Fruit fly (Drosophila melanogaster) whole organism, prepupa: ENCODE measurements around the gene CG17139.

Experiments
- CG10631 ChIP-seq: fragments of 200-800 bp; sonication (Bioruptor generic); optimal IDR thresholded peaks from 2 replicates; lab custom pipeline; 2016; ENCODE audit warnings: missing biosample characterization, missing genetic modification characterization
- CG10669 ChIP-seq: fragments of 200-800 bp; sonication (Bioruptor generic); optimal IDR thresholded peaks from 3 replicates; lab custom pipeline; 2018; ENCODE audit warnings: missing biosample characterization, mild to moderate bottlenecking, missing genetic modification characterization, moderate library complexity
- CG11902 ChIP-seq: fragments of 200-800 bp; sonication (Bioruptor generic); optimal IDR thresholded peaks from 3 replicates; lab custom pipeline; 2016; ENCODE audit warnings: missing biosample characterization, missing genetic modification characterization
- CG15336 ChIP-seq: fragments of 200-800 bp; sonication (Bioruptor generic); IDR thresholded peaks from 2 replicates; pipeline ENCODE4 v1.3.6; 2022; ENCODE audit warnings: missing biosample characterization, missing genetic modification characterization
- CG1621 ChIP-seq: fragments of 200-800 bp; sonication (Bioruptor generic); optimal IDR thresholded peaks from 3 replicates; lab custom pipeline; 2018; ENCODE audit warnings: missing biosample characterization, mild to moderate bottlenecking, missing genetic modification characterization
- CG16779 ChIP-seq: fragments of 200-800 bp; sonication (Bioruptor generic); optimal IDR thresholded peaks from 3 replicates; lab custom pipeline; 2017; ENCODE audit warnings: missing biosample characterization, mild to moderate bottlenecking, missing genetic modification characterization
- CG3032 ChIP-seq: fragments of 200-800 bp; optimal IDR thresholded peaks from 2 replicates; lab custom pipeline; 2019; ENCODE audit warnings: missing biosample characterization, mild to moderate bottlenecking, missing genetic modification characterization, moderate library complexity
- CG32006 ChIP-seq: fragments of 200-800 bp; sonication (Bioruptor generic); optimal IDR thresholded peaks from 3 replicates; lab custom pipeline; 2017; ENCODE audit warnings: missing biosample characterization, mild to moderate bottlenecking, missing genetic modification characterization
- CG3919 ChIP-seq: fragments of 200-800 bp; sonication (Bioruptor generic); optimal IDR thresholded peaks from 3 replicates; lab custom pipeline; 2016; ENCODE audit warnings: missing biosample characterization, missing genetic modification characterization
- CG6163 ChIP-seq: fragments of 200-800 bp; sonication (Bioruptor generic); IDR thresholded peaks from 3 replicates; pipeline ENCODE4 v1.3.6; 2022; ENCODE audit warnings: missing biosample characterization, missing genetic modification characterization
- CG6276 ChIP-seq: fragments of 200-800 bp; sonication (Bioruptor generic); optimal IDR thresholded peaks from 2 replicates; lab custom pipeline; 2017; ENCODE audit warnings: missing biosample characterization, mild to moderate bottlenecking, missing genetic modification characterization
- CG6792 ChIP-seq: fragments of 200-800 bp; sonication (Bioruptor generic); optimal IDR thresholded peaks from 3 replicates; lab custom pipeline; 2016; ENCODE audit warnings: missing biosample characterization, missing genetic modification characterization
- CG6808 ChIP-seq: fragments of 200-800 bp; sonication (Bioruptor generic); optimal IDR thresholded peaks from 3 replicates; lab custom pipeline; 2017; ENCODE audit warnings: missing biosample characterization, missing genetic modification characterization, mild to moderate bottlenecking, moderate library complexity, missing genetic modification reagents
- CG7368 ChIP-seq: fragments of 200-800 bp; sonication (Bioruptor generic); optimal IDR thresholded peaks from 3 replicates; lab custom pipeline; 2016; ENCODE audit warnings: missing biosample characterization, missing genetic modification characterization
- CG8119 ChIP-seq: fragments of 200-800 bp; sonication (Bioruptor generic); IDR thresholded peaks from 3 replicates; pipeline ENCODE4 v1.3.6; 2022; ENCODE audit warnings: missing biosample characterization, missing genetic modification characterization
- CG8319 ChIP-seq: fragments of 200-800 bp; sonication (Bioruptor generic); optimal IDR thresholded peaks from 3 replicates; lab custom pipeline; 2016; ENCODE audit warnings: missing biosample characterization, missing genetic modification characterization
- CG8632 ChIP-seq: fragments of 200-800 bp; sonication (Bioruptor generic); optimal IDR thresholded peaks from 3 replicates; lab custom pipeline; 2016; ENCODE audit warnings: missing biosample characterization, missing genetic modification characterization
- Eip75B ChIP-seq: fragments of 200-800 bp; sonication (Bioruptor generic); optimal IDR thresholded peaks from 3 replicates; lab custom pipeline; 2016; ENCODE audit warnings: missing biosample characterization, missing genetic modification characterization
- Eip78C ChIP-seq: fragments of 200-800 bp; sonication (Bioruptor generic); peaks from one replicate; lab custom pipeline; 2016; ENCODE audit warnings: missing biosample characterization, missing genetic modification characterization
- Ets21C ChIP-seq: fragments of 200-800 bp; sonication (Bioruptor generic); optimal IDR thresholded peaks from 3 replicates; lab custom pipeline; 2016; ENCODE audit warnings: missing biosample characterization, missing genetic modification characterization
- Ets96B ChIP-seq: fragments of 200-800 bp; optimal IDR thresholded peaks from 2 replicates; lab custom pipeline; 2019; ENCODE audit warnings: missing biosample characterization, mild to moderate bottlenecking, missing genetic modification characterization, moderate library complexity
- Gug ChIP-seq: fragments of 200-800 bp; sonication (Bioruptor generic); IDR thresholded peaks from 2 replicates; pipeline ENCODE4 v1.3.6; 2022; ENCODE audit warnings: missing biosample characterization, missing genetic modification characterization
- Hr39 ChIP-seq: fragments of 200-800 bp; sonication (Bioruptor generic); optimal IDR thresholded peaks from 2 replicates; lab custom pipeline; 2016; ENCODE audit warnings: missing biosample characterization, missing genetic modification characterization
- Lpt ChIP-seq: fragments of 200-800 bp; sonication (Bioruptor generic); optimal IDR thresholded peaks from 3 replicates; lab custom pipeline; 2016; ENCODE audit warnings: missing biosample characterization, missing genetic modification characterization
- OdsH ChIP-seq: fragments of 200-800 bp; sonication (Bioruptor generic); optimal IDR thresholded peaks from 3 replicates; lab custom pipeline; 2016; ENCODE audit warnings: missing biosample characterization, missing genetic modification characterization
- Smox ChIP-seq: fragments of 200-800 bp; sonication (Bioruptor generic); optimal IDR thresholded peaks from 3 replicates; lab custom pipeline; 2016; ENCODE audit warnings: missing biosample characterization, missing genetic modification characterization
- Sox102F ChIP-seq: fragments of 200-800 bp; sonication (Bioruptor generic); optimal IDR thresholded peaks from 2 replicates; lab custom pipeline; 2016; ENCODE audit warnings: missing biosample characterization, mild to moderate bottlenecking, missing genetic modification characterization
- Sox14 ChIP-seq: fragments of 200-800 bp; sonication (Bioruptor generic); optimal IDR thresholded peaks from 3 replicates; lab custom pipeline; 2016; ENCODE audit warnings: missing biosample characterization, missing genetic modification characterization
- Sox15 ChIP-seq: fragments of 200-800 bp; sonication (Bioruptor generic); optimal IDR thresholded peaks from 3 replicates; lab custom pipeline; 2016; ENCODE audit warnings: missing biosample characterization, missing genetic modification characterization
- achi ChIP-seq: fragments of 200-800 bp; sonication (Bioruptor generic); optimal IDR thresholded peaks from 3 replicates; lab custom pipeline; 2016; ENCODE audit warnings: missing biosample characterization, missing genetic modification characterization
- cyc ChIP-seq: fragments of 200-800 bp; sonication (Bioruptor generic); optimal IDR thresholded peaks from 3 replicates; lab custom pipeline; 2016; ENCODE audit warnings: missing biosample characterization, missing genetic modification characterization
- dac ChIP-seq: fragments of 200-800 bp; sonication (Bioruptor generic); optimal IDR thresholded peaks from 2 replicates; lab custom pipeline; 2017; ENCODE audit warnings: missing biosample characterization, mild to moderate bottlenecking, missing genetic modification characterization
- dsx ChIP-seq: fragments of 200-800 bp; optimal IDR thresholded peaks from 3 replicates; lab custom pipeline; 2019; ENCODE audit warnings: missing biosample characterization, mild to moderate bottlenecking, missing genetic modification characterization, moderate library complexity; ENCODE audit not compliant: poor library complexity, severe bottlenecking
- eg ChIP-seq: fragments of 200-800 bp; sonication (Bioruptor generic); IDR thresholded peaks from 3 replicates; pipeline ENCODE4 v1.3.6; 2022; ENCODE audit warnings: missing biosample characterization, missing genetic modification characterization
- esn ChIP-seq: fragments of 200-800 bp; sonication (Bioruptor generic); optimal IDR thresholded peaks from 2 replicates; lab custom pipeline; 2016; ENCODE audit warnings: missing biosample characterization, mild to moderate bottlenecking, missing genetic modification characterization, moderate library complexity
- fd85E ChIP-seq: fragments of 200-800 bp; sonication (Bioruptor generic); optimal IDR thresholded peaks from 3 replicates; lab custom pipeline; 2016; ENCODE audit warnings: missing biosample characterization, missing genetic modification characterization
- fkh ChIP-seq: fragments of 200-800 bp; sonication (Bioruptor generic); optimal IDR thresholded peaks from 3 replicates; lab custom pipeline; 2017; ENCODE audit warnings: missing biosample characterization, mild to moderate bottlenecking, missing genetic modification characterization, moderate library complexity
- lz ChIP-seq: fragments of 200-800 bp; sonication (Bioruptor generic); optimal IDR thresholded peaks from 3 replicates; lab custom pipeline; 2016; ENCODE audit warnings: missing biosample characterization, missing genetic modification characterization
- net ChIP-seq: fragments of 200-800 bp; sonication (Bioruptor generic); optimal IDR thresholded peaks from 3 replicates; lab custom pipeline; 2016; ENCODE audit warnings: missing biosample characterization, missing genetic modification characterization
- salr ChIP-seq, 2 experiments: fragments of 200-800 bp; sonication (Bioruptor generic); optimal IDR thresholded peaks; 3 replicates each; lab custom pipeline; 2016 to 2018; ENCODE audit warnings: missing biosample characterization in 2 of 2, missing genetic modification characterization in 2 of 2, mild to moderate bottlenecking in 1 of 2
- ss ChIP-seq, 2 experiments: fragments of 200-800 bp; sonication (Bioruptor generic); optimal IDR thresholded peaks; 2 replicates in 1 of 2; 3 replicates in 1 of 2; lab custom pipeline; 2017 to 2018; ENCODE audit warnings: mild to moderate bottlenecking in 2 of 2, missing biosample characterization in 2 of 2, missing genetic modification characterization in 2 of 2, moderate library complexity in 1 of 2
- svp ChIP-seq: fragments of 200-800 bp; sonication (Bioruptor generic); peaks from one replicate; lab custom pipeline; 2016; ENCODE audit warnings: missing biosample characterization, missing genetic modification characterization
- topi ChIP-seq: fragments of 200-800 bp; sonication (Bioruptor generic); optimal IDR thresholded peaks from 3 replicates; lab custom pipeline; 2016; ENCODE audit warnings: missing biosample characterization, missing genetic modification characterization
- vri ChIP-seq: fragments of 200-800 bp; sonication (Bioruptor generic); optimal IDR thresholded peaks from 3 replicates; lab custom pipeline; 2016; ENCODE audit warnings: missing biosample characterization, mild to moderate bottlenecking, missing genetic modification characterization

CG17139 gene

DNA sequence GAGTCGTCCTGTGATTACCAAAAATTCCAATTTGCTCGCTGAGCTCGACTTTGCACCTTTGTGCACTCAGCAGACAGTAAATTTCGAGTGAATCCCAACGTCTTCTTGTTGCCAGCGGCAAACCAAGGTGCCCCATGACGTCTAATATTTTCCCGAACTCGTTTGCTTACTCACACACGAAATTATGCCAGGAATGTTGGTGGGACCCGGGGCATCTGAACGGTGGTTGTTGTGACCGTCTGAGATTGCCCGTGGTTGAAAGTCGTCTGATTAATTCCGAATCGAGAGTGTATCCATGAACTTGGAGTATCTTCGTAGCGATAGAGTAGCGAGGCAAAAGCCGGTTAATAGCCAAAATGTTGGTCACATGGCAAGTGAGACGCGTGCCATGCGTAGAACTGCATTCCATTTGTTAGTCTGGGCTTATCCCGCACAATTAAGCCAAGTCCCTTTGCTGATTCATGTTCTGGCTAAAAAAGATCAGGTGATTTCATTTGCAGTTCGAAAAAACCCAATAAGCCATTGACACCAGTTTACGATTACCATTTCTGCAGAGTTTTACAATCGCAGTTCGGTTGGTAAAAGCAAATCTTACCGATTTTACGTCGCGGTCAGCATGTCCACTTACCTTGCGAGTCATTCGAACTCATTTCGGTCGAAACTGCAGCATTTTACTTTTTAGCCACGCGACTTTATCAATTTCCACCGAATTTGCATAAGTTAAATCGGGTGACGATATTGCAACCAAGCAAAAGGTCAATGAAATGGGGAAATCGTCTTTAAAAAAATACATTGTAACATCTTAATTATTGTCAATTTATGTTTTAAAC lies 43.3 kb downstream of the CG17139 start:
- TF ChIP-seq CG8119 (no peak), esn (GFP tag; lab: Kevin White, UChicago) (no peak), CG8319 (GFP tag; lab: Kevin White, UChicago) (no peak), eg (no peak), CG10631 (no peak), vri (GFP tag; lab: Kevin White, UChicago) (no peak), Hr39 (GFP tag; lab: Kevin White, UChicago) (no peak), net (GFP tag; lab: Kevin White, UChicago) (no peak), Eip75B (no peak), CG6276 (GFP tag; lab: Kevin White, UChicago) (no peak), OdsH (no peak), Ets21C (GFP tag; lab: Kevin White, UChicago) (no peak), lz (GFP tag; lab: Kevin White, UChicago) (no peak), CG1621 (tag; lab: Kevin White, UChicago) (no peak), Eip78C (no peak), ss (GFP tag; optimal IDR thresholded peaks at IDR 0.05; lab: Kevin White, UChicago) (no peak), fkh (no peak), svp (GFP tag; lab: Kevin White, UChicago) (no peak), Ets96B (tag; lab: Kevin White, UChicago) (no peak)

DNA sequence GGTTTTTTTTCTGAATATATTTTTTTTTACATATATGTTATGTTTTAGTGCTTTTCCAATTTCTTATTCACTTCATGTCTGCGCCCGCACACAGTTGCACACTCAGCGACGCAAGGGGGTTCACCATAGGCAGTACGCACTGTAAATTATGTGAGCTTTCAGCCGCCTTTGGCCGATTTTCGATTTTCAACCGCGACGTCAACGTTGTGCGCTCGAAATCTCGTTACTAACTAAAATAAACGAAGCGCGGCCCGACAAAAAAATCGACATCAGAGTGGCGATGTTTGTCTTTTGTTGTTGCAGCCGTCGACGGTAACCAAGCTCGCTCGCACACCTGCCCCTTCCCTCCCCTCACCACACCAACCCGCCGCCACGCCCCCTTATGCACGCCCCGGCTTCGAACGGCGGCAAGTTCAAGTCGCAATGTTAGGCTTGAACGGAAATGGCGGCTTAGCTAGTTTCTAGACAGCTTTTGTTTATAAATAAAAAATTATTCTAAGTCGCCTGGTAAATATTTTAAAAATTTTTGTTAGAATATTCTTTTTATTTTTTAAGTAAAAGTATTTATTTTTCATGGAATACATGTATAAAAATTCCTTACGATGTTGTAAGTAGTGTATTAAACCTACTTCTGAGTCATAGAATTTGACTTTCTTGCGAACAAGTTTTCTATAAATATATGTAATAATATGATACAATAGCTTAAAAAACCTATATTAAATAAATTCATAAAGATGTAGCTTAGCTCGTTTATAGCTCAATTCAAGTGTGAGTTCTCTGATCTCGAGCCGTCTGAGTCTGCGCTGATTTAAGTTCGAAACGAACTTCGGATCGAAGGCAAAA lies 44.4 kb downstream of the CG17139 start, which contains the start of gene CG31869:
Gene CG31869, minus strand, starts transcription at position 233 of the 843 bp plus-strand sequence.
- peak; percentile 39 for TF ChIP-seq Hr39 (GFP tag; lab: Kevin White, UChicago)
- peak; percentile 37 for TF ChIP-seq CG10631
- peak; percentile 13 for TF ChIP-seq achi
- TF ChIP-seq CG3919 = peak; percentile 38
- TF ChIP-seq Lpt (GFP tag; lab: Kevin White, UChicago) = peak; percentile 21
- peak; percentile 65 for TF ChIP-seq Eip78C
- no peak for TF ChIP-seq fd85E (GFP tag; lab: Kevin White, UChicago)
- peak; percentile 31 for TF ChIP-seq CG7368 (GFP tag; lab: Kevin White, UChicago)
- TF ChIP-seq ss (GFP tag; optimal IDR thresholded peaks at IDR 0.05; lab: Kevin White, UChicago) = peak in 1 of 2 experiments; percentile 14
- TF ChIP-seq CG3032 = peak; percentile 1
- no peak for TF ChIP-seq Ets21C (GFP tag; lab: Kevin White, UChicago)
- TF ChIP-seq CG6808 = no peak
- peak; percentile 77 for TF ChIP-seq svp (GFP tag; lab: Kevin White, UChicago)
- TF ChIP-seq CG10669 = peak; percentile 8
- peak; percentile 17 for TF ChIP-seq CG11902 (GFP tag; lab: Kevin White, UChicago)
- peak; percentile 43 for TF ChIP-seq lz (GFP tag; lab: Kevin White, UChicago)
- TF ChIP-seq Sox14 (GFP tag; lab: Kevin White, UChicago) = no peak
- TF ChIP-seq Smox (GFP tag; lab: Kevin White, UChicago) = peak; percentile 8
- TF ChIP-seq Gug (GFP tag; lab: Robert Waterston, UW) = no peak
- no peak for TF ChIP-seq CG6276 (GFP tag; lab: Kevin White, UChicago)
- TF ChIP-seq topi (GFP tag; lab: Kevin White, UChicago) = peak; percentile 42
- TF ChIP-seq CG8119 = peak; percentile 48; the same call in 1 of the 3 replicates
- peak; percentile 65 for TF ChIP-seq CG15336 (GFP tag; lab: Robert Waterston, UW)
- TF ChIP-seq dac (GFP tag; lab: Kevin White, UChicago) = no peak
- TF ChIP-seq CG8319 (GFP tag; lab: Kevin White, UChicago) = no peak
- peak; percentile 43; the same call in 2 of the 3 replicates for TF ChIP-seq CG6163 (GFP tag; lab: Robert Waterston, UW)
- TF ChIP-seq CG1621 (tag; lab: Kevin White, UChicago) = no peak
- peak; percentile 13 for TF ChIP-seq dsx (GFP tag; lab: Kevin White, UChicago)
- TF ChIP-seq Sox15 = no peak
- TF ChIP-seq Eip75B = peak; percentile 6
- TF ChIP-seq CG32006 (GFP tag; lab: Kevin White, UChicago) = peak; percentile 50
- peak; percentile 22 for TF ChIP-seq CG8632
- peak; percentile 34 for TF ChIP-seq Sox102F (GFP tag; lab: Kevin White, UChicago)
- TF ChIP-seq CG6792 (GFP tag; lab: Kevin White, UChicago) = peak; percentile 2
- TF ChIP-seq CG16779 = no peak
- TF ChIP-seq OdsH = peak; percentile 13
- peak; percentile 54 for TF ChIP-seq net (GFP tag; lab: Kevin White, UChicago)
- TF ChIP-seq cyc (GFP tag; lab: Kevin White, UChicago) = peak; percentile 27
- TF ChIP-seq salr (GFP tag; optimal IDR thresholded peaks at IDR 0.05; lab: Kevin White, UChicago) = peak in 1 of 2 experiments; percentile 5
- TF ChIP-seq vri (GFP tag; lab: Kevin White, UChicago) = no peak
